Worm (Caenorhabditis elegans): ENCODE measurements around the gene F54D5.4.
"Not testable (repeated sequence)": the region's sequence is repeated elsewhere in the genome, so short reads cannot be mapped to it uniquely, and the experiment has no call there.

F54D5.4 gene

ce11 chrII:11569213-11569868 is at the start of gene F54D5.4, which contains the start of gene F54D5.23:
F54D5.4 (plus strand) TSS chrII:11569818.
F54D5.23 (minus strand) TSS chrII:11569287.
- no peak for TF ChIP-seq unc-62 (GFP tag; optimal IDR thresholded peaks at IDR 0.05)

ce11 chrII:11521300-11521699 is 48.3 kb upstream of the F54D5.4 start, which contains the start of gene Y62F5A.10:
Y62F5A.10 (plus strand) TSS chrII:11521600.
- no peak for TF ChIP-seq unc-62 (GFP tag; optimal IDR thresholded peaks at IDR 0.05)

ce11 chrII:11526954-11527353 is 42.7 kb upstream of the F54D5.4 start, which contains the start of gene age-1:
age-1 (minus strand) TSS chrII:11527054.
- TF ChIP-seq unc-62 (GFP tag; optimal IDR thresholded peaks at IDR 0.05): no peak

- no peak for TF ChIP-seq unc-62 (GFP tag; optimal IDR thresholded peaks at IDR 0.05)
Measured at ce11 chrII:11533716-11534115, 35.9 kb upstream of the F54D5.4 start, which contains the start of gene mdt-8. mdt-8 (minus strand) TSS chrII:11533816.

- not testable (repeated sequence) for TF ChIP-seq unc-62 (GFP tag; optimal IDR thresholded peaks at IDR 0.05)
Measured at ce11 chrII:11534429-11535099, 35.1 kb upstream of the F54D5.4 start, which contains the start of gene Y62F5A.12. Y62F5A.12 (minus strand) TSS chrII:11534479.

ce11 chrII:11535429-11535828 is 34.2 kb upstream of the F54D5.4 start:
- no peak for TF ChIP-seq unc-62 (GFP tag; optimal IDR thresholded peaks at IDR 0.05)

ce11 chrII:11535924-11536323 is 33.7 kb upstream of the F54D5.4 start:
- TF ChIP-seq unc-62 (GFP tag; optimal IDR thresholded peaks at IDR 0.05): no peak

- no peak for TF ChIP-seq unc-62 (GFP tag; optimal IDR thresholded peaks at IDR 0.05)
Measured at ce11 chrII:11536505-11536904, 33.1 kb upstream of the F54D5.4 start.

ce11 chrII:11537115-11537514 is 32.5 kb upstream of the F54D5.4 start:
- no peak for TF ChIP-seq unc-62 (GFP tag; optimal IDR thresholded peaks at IDR 0.05)

ce11 chrII:11537606-11538016 is 32.0 kb upstream of the F54D5.4 start:
- TF ChIP-seq unc-62 (GFP tag; optimal IDR thresholded peaks at IDR 0.05): no peak

- TF ChIP-seq unc-62 (GFP tag; optimal IDR thresholded peaks at IDR 0.05): no peak
Measured at ce11 chrII:11538741-11539140, 30.9 kb upstream of the F54D5.4 start, which contains the start of gene Y62F5A.9. Y62F5A.9 (minus strand) TSS chrII:11538841.

- no peak for TF ChIP-seq unc-62 (GFP tag; optimal IDR thresholded peaks at IDR 0.05)
Measured at ce11 chrII:11542385-11542784, 27.2 kb upstream of the F54D5.4 start, which contains the start of gene gtf-2E2. gtf-2E2 (minus strand) TSS chrII:11542495.

ce11 chrII:11542958-11543357 is 26.7 kb upstream of the F54D5.4 start:
- no peak for TF ChIP-seq unc-62 (GFP tag; optimal IDR thresholded peaks at IDR 0.05)

- TF ChIP-seq unc-62 (GFP tag; optimal IDR thresholded peaks at IDR 0.05): no peak
Measured at ce11 chrII:11544714-11545113, 24.9 kb upstream of the F54D5.4 start, which contains the start of gene F54D5.9. F54D5.9 (minus strand) TSS chrII:11544828.

ce11 chrII:11545299-11545951 is 24.2 kb upstream of the F54D5.4 start, which contains the start of gene dnj-13:
dnj-13 (plus strand) TSS chrII:11545701.
- TF ChIP-seq unc-62 (GFP tag; optimal IDR thresholded peaks at IDR 0.05): no peak

- TF ChIP-seq unc-62 (GFP tag; optimal IDR thresholded peaks at IDR 0.05): no peak
Measured at ce11 chrII:11545952-11546325, 23.7 kb upstream of the F54D5.4 start.
